Worm (Caenorhabditis elegans) whole organism, L1 larva: Measurements from ENCODE around the gene sup-26.

Source experiments
- C04F5.9 ChIP-seq: sonication (generic microtip); optimal IDR thresholded peaks from 2 replicates; lab custom pipeline; 2016; ENCODE audit warnings: missing genetic modification characterization, missing compliant biosample characterization
- C34B4.2 ChIP-seq: sonication (generic microtip); optimal IDR thresholded peaks from 2 replicates; lab custom pipeline; 2017; ENCODE audit warnings: mild to moderate bottlenecking, missing genetic modification characterization, missing compliant biosample characterization
- aly-2 ChIP-seq: fragments of 150-350 bp; optimal IDR thresholded peaks from 2 replicates; lab custom pipeline; 2014; ENCODE audit warnings: missing biosample characterization, missing genetic modification characterization
- ceh-8 ChIP-seq: fragments of 200-800 bp; sonication (Bioruptor generic); optimal IDR thresholded peaks from 2 replicates; lab custom pipeline; 2018; ENCODE audit warnings: mild to moderate bottlenecking, missing genetic modification characterization, moderate library complexity, missing compliant biosample characterization
- ceh-82 ChIP-seq, 3 experiments: fragments of 150-350 bp in 1 of 3; sonication (generic microtip) in 2 of 3; optimal IDR thresholded peaks; 2 replicates each; lab custom pipeline; 2014 to 2017; ENCODE audit warnings: missing biosample characterization in 3 of 3, missing genetic modification characterization in 3 of 3
- ceh-90 ChIP-seq: sonication (generic microtip); optimal IDR thresholded peaks from 2 replicates; lab custom pipeline; 2016; ENCODE audit warnings: missing genetic modification characterization, missing compliant biosample characterization
- efl-1 ChIP-seq, 4 experiments: fragments of 150-350 bp; optimal IDR thresholded peaks in 3 of 4; peaks in 1 of 4; 1 replicate in 1 of 4; 2 replicates in 3 of 4; lab custom pipeline; 2014; ENCODE audit warnings: missing biosample characterization in 2 of 4, missing genetic modification characterization in 2 of 4, missing genetic modification reagents in 2 of 4
- efl-3 ChIP-seq: fragments of 200-800 bp; sonication (Bioruptor generic); optimal IDR thresholded peaks from 2 replicates; lab custom pipeline; 2018; ENCODE audit warnings: mild to moderate bottlenecking, missing genetic modification characterization, missing compliant biosample characterization
- egl-27 ChIP-seq, 2 experiments: fragments of 150-350 bp in 1 of 2; sonication (generic microtip); optimal IDR thresholded peaks; 3 replicates each; lab custom pipeline; 2017 to 2018; ENCODE audit warnings: missing biosample characterization in 2 of 2, missing genetic modification characterization in 2 of 2, missing genetic modification reagents in 2 of 2
- ets-5 ChIP-seq: fragments of 200-800 bp; sonication (Bioruptor generic); IDR thresholded peaks from 2 replicates; pipeline ENCODE4 v1.3.6; 2022; ENCODE audit warnings: missing genetic modification characterization, missing compliant biosample characterization
- fkh-4 ChIP-seq: sonication (generic microtip); optimal IDR thresholded peaks from 2 replicates; lab custom pipeline; 2016; ENCODE audit warnings: missing compliant biosample characterization, missing genetic modification characterization, borderline replicate concordance
- fkh-8 ChIP-seq: sonication (generic microtip); optimal IDR thresholded peaks from 2 replicates; lab custom pipeline; 2016; ENCODE audit warnings: mild to moderate bottlenecking, missing genetic modification characterization, missing compliant biosample characterization
- fos-1 ChIP-seq: fragments of 150-350 bp; optimal IDR thresholded peaks from 2 replicates; lab custom pipeline; 2014; ENCODE audit warnings: missing biosample characterization, missing genetic modification characterization
- grh-1 ChIP-seq: fragments of 200-800 bp; sonication (Bioruptor generic); IDR thresholded peaks from 2 replicates; pipeline ENCODE4 v1.3.6; 2022; ENCODE audit warnings: missing genetic modification reagents, missing genetic modification characterization, missing compliant biosample characterization
- irx-1 ChIP-seq: sonication (generic microtip); optimal IDR thresholded peaks from 2 replicates; lab custom pipeline; 2016; ENCODE audit warnings: missing genetic modification characterization, missing compliant biosample characterization
- jun-1 ChIP-seq: fragments of 150-350 bp; optimal IDR thresholded peaks from 2 replicates; lab custom pipeline; 2014; ENCODE audit warnings: missing biosample characterization, missing genetic modification reagents, missing genetic modification characterization
- lin-13 ChIP-seq: fragments of 150-350 bp; optimal IDR thresholded peaks from 2 replicates; lab custom pipeline; 2014; ENCODE audit warnings: missing biosample characterization, missing genetic modification reagents, missing genetic modification characterization
- lin-14 ChIP-seq: fragments of 200-800 bp; sonication (Bioruptor generic); optimal IDR thresholded peaks from 2 replicates; lab custom pipeline; 2018; ENCODE audit warnings: mild to moderate bottlenecking, missing genetic modification characterization, moderate library complexity, missing compliant biosample characterization
- lin-15B ChIP-seq: fragments of 150-350 bp; sonication (generic microtip); optimal IDR thresholded peaks from 3 replicates; lab custom pipeline; 2014; ENCODE audit warnings: missing biosample characterization, missing genetic modification characterization
- lin-39 ChIP-seq: fragments of 150-350 bp; optimal IDR thresholded peaks from 2 replicates; lab custom pipeline; 2014; ENCODE audit warnings: missing biosample characterization, missing genetic modification reagents, missing genetic modification characterization
- lir-3 ChIP-seq: sonication (generic microtip); optimal IDR thresholded peaks from 2 replicates; lab custom pipeline; 2016; ENCODE audit warnings: mild to moderate bottlenecking, missing genetic modification characterization, moderate library complexity, missing compliant biosample characterization; ENCODE audit not compliant: poor library complexity
- lsy-2 ChIP-seq, 2 experiments: fragments of 150-350 bp; optimal IDR thresholded peaks; 2 replicates each; lab custom pipeline; 2014; ENCODE audit warnings: missing biosample characterization in 2 of 2, missing genetic modification characterization in 2 of 2
- mef-2 ChIP-seq: fragments of 150-350 bp; optimal IDR thresholded peaks from 2 replicates; lab custom pipeline; 2014; ENCODE audit warnings: missing biosample characterization, missing genetic modification characterization
- mep-1 ChIP-seq: fragments of 150-350 bp; optimal IDR thresholded peaks from 2 replicates; lab custom pipeline; 2014; ENCODE audit warnings: missing biosample characterization, missing genetic modification characterization
- nhr-11 ChIP-seq: fragments of 150-350 bp; optimal IDR thresholded peaks from 2 replicates; lab custom pipeline; 2014; ENCODE audit warnings: missing biosample characterization, missing genetic modification characterization
- nhr-19 ChIP-seq: fragments of 200-800 bp; sonication (Bioruptor generic); conservative IDR thresholded peaks from 2 replicates; pipeline ENCODE4 v1.3.6; 2022; ENCODE audit warnings: missing genetic modification characterization, missing compliant biosample characterization
- nhr-20 ChIP-seq: sonication (generic microtip); optimal IDR thresholded peaks from 2 replicates; lab custom pipeline; 2016; ENCODE audit warnings: mild to moderate bottlenecking, missing genetic modification characterization, missing compliant biosample characterization
- nhr-237 ChIP-seq: fragments of 150-350 bp; optimal IDR thresholded peaks from 2 replicates; lab custom pipeline; 2014; ENCODE audit warnings: missing biosample characterization, missing genetic modification characterization
- nhr-28 ChIP-seq: fragments of 150-350 bp; optimal IDR thresholded peaks from 2 replicates; lab custom pipeline; 2014; ENCODE audit warnings: missing biosample characterization, missing genetic modification characterization
- nhr-47 ChIP-seq: sonication (generic microtip); optimal IDR thresholded peaks from 2 replicates; lab custom pipeline; 2016; ENCODE audit warnings: mild to moderate bottlenecking, missing genetic modification characterization, moderate library complexity, missing compliant biosample characterization
- nhr-71 ChIP-seq: sonication (generic microtip); optimal IDR thresholded peaks from 2 replicates; lab custom pipeline; 2016; ENCODE audit warnings: mild to moderate bottlenecking, missing genetic modification characterization, moderate library complexity, missing compliant biosample characterization
- nhr-76 ChIP-seq: sonication (generic microtip); optimal IDR thresholded peaks from 2 replicates; lab custom pipeline; 2017; ENCODE audit warnings: missing biosample characterization, missing genetic modification characterization
- nhr-77 ChIP-seq: fragments of 150-350 bp; optimal IDR thresholded peaks from 2 replicates; lab custom pipeline; 2014; ENCODE audit warnings: missing biosample characterization, missing genetic modification characterization
- nhr-84 ChIP-seq: sonication (generic microtip); optimal IDR thresholded peaks from 2 replicates; lab custom pipeline; 2017; ENCODE audit warnings: missing biosample characterization, missing genetic modification characterization
- nhr-85 ChIP-seq: sonication (generic microtip); peaks from one replicate; lab custom pipeline; 2016; ENCODE audit warnings: missing genetic modification characterization, inconsistent platforms, missing compliant biosample characterization
- pag-3 ChIP-seq: sonication (generic microtip); optimal IDR thresholded peaks from 2 replicates; lab custom pipeline; 2017; ENCODE audit warnings: missing genetic modification characterization, mild to moderate bottlenecking, missing compliant biosample characterization, antibody characterized with exemption, borderline replicate concordance; ENCODE audit not compliant: insufficient read depth
- pax-3 ChIP-seq: fragments of 200-800 bp; sonication (Bioruptor generic); optimal IDR thresholded peaks from 2 replicates; lab custom pipeline; 2018; ENCODE audit warnings: mild to moderate bottlenecking, missing genetic modification characterization, moderate library complexity, missing compliant biosample characterization
- rnt-1 ChIP-seq: sonication (generic microtip); optimal IDR thresholded peaks from 2 replicates; lab custom pipeline; 2016; ENCODE audit warnings: mild to moderate bottlenecking, missing genetic modification characterization, moderate library complexity, missing compliant biosample characterization
- snpc-4 ChIP-seq: fragments of 150-350 bp; optimal IDR thresholded peaks from 2 replicates; lab custom pipeline; 2014; ENCODE audit warnings: missing biosample characterization, missing genetic modification characterization
- snu-23 ChIP-seq: sonication (generic microtip); optimal IDR thresholded peaks from 2 replicates; lab custom pipeline; 2016; ENCODE audit warnings: missing genetic modification characterization, missing compliant biosample characterization
- sup-37 ChIP-seq: fragments of 200-800 bp; sonication (Bioruptor generic); optimal IDR thresholded peaks from 2 replicates; lab custom pipeline; 2018; ENCODE audit warnings: mild to moderate bottlenecking, missing genetic modification characterization, missing compliant biosample characterization
- tbx-2 ChIP-seq: sonication (generic microtip); optimal IDR thresholded peaks from 2 replicates; lab custom pipeline; 2016; ENCODE audit warnings: missing genetic modification characterization, missing compliant biosample characterization
- tlp-1 ChIP-seq: fragments of 150-350 bp; optimal IDR thresholded peaks from 2 replicates; lab custom pipeline; 2014; ENCODE audit warnings: missing biosample characterization, missing genetic modification characterization
- unc-130 ChIP-seq: fragments of 150-350 bp; optimal IDR thresholded peaks from 2 replicates; lab custom pipeline; 2017; ENCODE audit warnings: missing biosample characterization, missing genetic modification characterization, inconsistent platforms
- unc-62 ChIP-seq: fragments of 150-350 bp; optimal IDR thresholded peaks from 2 replicates; lab custom pipeline; 2014; ENCODE audit warnings: missing biosample characterization, missing genetic modification reagents, missing genetic modification characterization
- unc-98 ChIP-seq: fragments of 200-800 bp; sonication (Bioruptor generic); IDR thresholded peaks from 2 replicates; pipeline ENCODE4 v1.3.6; 2022; ENCODE audit warnings: missing genetic modification characterization, missing compliant biosample characterization
- vab-15 ChIP-seq: sonication (generic microtip); optimal IDR thresholded peaks from 2 replicates; lab custom pipeline; 2017; ENCODE audit warnings: missing genotype, mild to moderate bottlenecking, missing genetic modification characterization, missing compliant biosample characterization
- zag-1 ChIP-seq: fragments of 150-350 bp; optimal IDR thresholded peaks from 2 replicates; lab custom pipeline; 2014; ENCODE audit warnings: missing biosample characterization, missing genetic modification characterization
- zip-4 ChIP-seq: fragments of 200-800 bp; sonication (Bioruptor generic); optimal IDR thresholded peaks from 2 replicates; lab custom pipeline; 2018; ENCODE audit warnings: mild to moderate bottlenecking, missing genetic modification characterization, moderate library complexity, missing compliant biosample characterization
- ztf-11 ChIP-seq, 2 experiments: sonication (generic microtip); optimal IDR thresholded peaks; 2 replicates each; lab custom pipeline; 2016 to 2017; ENCODE audit warnings: missing genetic modification characterization in 2 of 2, missing biosample characterization in 1 of 2, missing compliant biosample characterization in 1 of 2

sup-26 gene

DNA sequence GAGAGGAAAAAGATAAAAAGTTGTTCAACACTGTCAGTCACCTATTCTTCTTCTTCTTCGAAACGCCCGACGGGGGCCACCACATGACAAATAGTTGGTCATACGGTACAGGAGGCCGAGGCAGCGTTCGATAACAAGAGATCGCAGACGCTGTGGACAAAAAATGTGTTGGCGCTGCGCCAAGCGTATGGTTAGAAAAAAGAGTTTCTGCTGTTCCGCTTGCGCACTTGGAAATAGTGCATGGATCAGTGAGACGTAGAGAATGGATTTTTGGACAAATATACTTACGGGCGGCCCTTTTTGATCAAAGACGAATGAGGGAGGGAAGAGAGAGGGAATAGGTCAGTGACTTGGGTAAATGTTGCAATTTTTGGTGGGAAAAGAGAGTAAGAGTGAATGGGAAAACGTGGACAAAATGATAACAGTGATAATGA is 4.7 kb upstream of the sup-26 start (continued):
- TF ChIP-seq snpc-4 (tag; lab: Kevin White, UChicago) (peak; percentile 54), nhr-76 (no peak), ceh-82 (tag; optimal IDR thresholded peaks at IDR 0.05; lab: Kevin White, UChicago) (peak; percentile 15 to 60 (median 21)), fkh-4 (tag; lab: Kevin White, UChicago) (no peak), lin-13 (peak; percentile 31), efl-3 (GFP tag; lab: Kevin White, UChicago) (peak; percentile 75), fkh-8 (tag; lab: Kevin White, UChicago) (no peak), fos-1 (tag; lab: Kevin White, UChicago) (peak; percentile 30), nhr-47 (tag; lab: Kevin White, UChicago) (peak; percentile 82), C34B4.2 (tag; lab: Kevin White, UChicago) (peak; percentile 60), unc-98 (no peak), grh-1 (peak; percentile 86), jun-1 (tag; lab: Kevin White, UChicago) (peak; percentile 72), pax-3 (tag; lab: Kevin White, UChicago) (peak; percentile 29), zag-1 (no peak), nhr-20 (peak; percentile 98), tlp-1 (no peak), nhr-28 (tag; lab: Kevin White, UChicago) (no peak), nhr-237 (tag; lab: Kevin White, UChicago) (peak; percentile 59), tbx-2 (peak; percentile 87), efl-1 (optimal IDR thresholded peaks at IDR 0.05; lab: Kevin White, UChicago) (peak; percentile 60 to 62), efl-1 (GFP tag; optimal IDR thresholded peaks at IDR 0.05 in 1 of 2; lab: Kevin White, UChicago) (peak; percentile 29 to 97), C04F5.9 (tag; lab: Kevin White, UChicago) (peak; percentile 31), mef-2 (no peak), ceh-90 (tag; lab: Kevin White, UChicago) (no peak), nhr-77 (peak; percentile 77), vab-15 (tag; lab: Kevin White, UChicago) (no peak)

DNA sequence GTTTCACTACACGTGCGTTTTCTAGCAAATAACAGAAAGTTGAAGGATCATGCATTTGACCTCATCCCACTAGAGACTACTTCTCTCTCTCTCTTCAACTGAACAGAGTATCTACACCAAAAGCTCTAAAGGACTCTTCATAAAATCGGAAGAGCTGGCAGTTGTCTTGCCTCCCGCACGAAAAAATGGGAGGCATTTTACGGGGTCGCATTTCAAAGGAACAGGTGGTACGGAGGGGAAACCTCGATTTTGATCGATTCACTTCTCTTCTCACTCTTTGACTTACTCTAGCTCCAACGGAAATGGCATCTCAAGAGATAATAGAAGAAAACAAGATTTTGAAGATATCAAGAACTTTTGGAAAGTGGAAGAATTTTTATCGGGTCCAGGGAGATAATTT is 3.2 kb upstream of the sup-26 start:
- TF ChIP-seq sup-37 (GFP tag; lab: Kevin White, UChicago) (no peak), mep-1 (tag; lab: Kevin White, UChicago) (peak; percentile 41), nhr-28 (tag; lab: Kevin White, UChicago) (no peak), lir-3 (tag; lab: Kevin White, UChicago) (peak; percentile 53), irx-1 (tag; lab: Kevin White, UChicago) (no peak), unc-62 (GFP tag; lab: Kevin White, UChicago) (no peak), lin-15B (tag; lab: Kevin White, UChicago) (no peak), rnt-1 (tag; lab: Kevin White, UChicago) (peak; percentile 88), fos-1 (tag; lab: Kevin White, UChicago) (no peak), tbx-2 (no peak), nhr-11 (tag; lab: Kevin White, UChicago) (peak; percentile 27), nhr-71 (tag; lab: Kevin White, UChicago) (peak; percentile 80), ceh-8 (GFP tag; lab: Kevin White, UChicago) (no peak), lin-14 (GFP tag; lab: Kevin White, UChicago) (peak; percentile 85), lsy-2 (tag; optimal IDR thresholded peaks at IDR 0.05; lab: Kevin White, UChicago) (peak in 1 of 2 experiments; percentile 47), aly-2 (tag; lab: Kevin White, UChicago) (no peak), ets-5 (GFP tag; lab: Robert Waterston, UW) (no peak), lin-39 (tag; lab: Kevin White, UChicago) (no peak), snu-23 (GFP tag; lab: Kevin White, UChicago) (peak; percentile 47), nhr-85 (peak; percentile 10), efl-1 (optimal IDR thresholded peaks at IDR 0.05; lab: Kevin White, UChicago) (peak in 1 of 2 experiments; percentile 26), efl-1 (GFP tag; optimal IDR thresholded peaks at IDR 0.05 in 1 of 2; lab: Kevin White, UChicago) (peak; percentile 2 to 71), egl-27 (tag; optimal IDR thresholded peaks at IDR 0.05; lab: Kevin White, UChicago) (no peak), nhr-19 (GFP tag; lab: Robert Waterston, UW) (peak; percentile 52), lin-13 (no peak), zip-4 (GFP tag; lab: Kevin White, UChicago) (no peak), snpc-4 (tag; lab: Kevin White, UChicago) (no peak), nhr-84 (tag; lab: Kevin White, UChicago) (no peak), tlp-1 (no peak), zag-1 (no peak), unc-130 (tag; lab: Kevin White, UChicago) (peak; percentile 58), pag-3 (peak; percentile 85), ceh-82 (tag; optimal IDR thresholded peaks at IDR 0.05; lab: Kevin White, UChicago) (no peak), ztf-11 (tag; optimal IDR thresholded peaks at IDR 0.05; lab: Kevin White, UChicago) (no peak), fkh-4 (tag; lab: Kevin White, UChicago) (no peak), C34B4.2 (tag; lab: Kevin White, UChicago) (no peak)
